Worm (Caenorhabditis elegans): ENCODE results near the gene F27E5.3.

- no peak for TF ChIP-seq pat-9 (tag; optimal IDR thresholded peaks at IDR 0.05)
- TF ChIP-seq ceh-9 (tag; optimal IDR thresholded peaks at IDR 0.05), result no peak
- TF ChIP-seq mec-3 (tag; optimal IDR thresholded peaks at IDR 0.05; ENCODE audit: borderline replicate concordance), result no peak
- TF ChIP-seq nfya-1 (tag; optimal IDR thresholded peaks at IDR 0.05), result no peak
- TF ChIP-seq K09A11.1 (tag; optimal IDR thresholded peaks at IDR 0.05; ENCODE audit: insufficient read depth), result no peak
- TF ChIP-seq elt-2 (tag; optimal IDR thresholded peaks at IDR 0.05), result no peak
- peak; percentile 22 for TF ChIP-seq ama-1 (optimal IDR thresholded peaks at IDR 0.05)
- TF ChIP-seq ets-4 (tag; optimal IDR thresholded peaks at IDR 0.05), result no peak
- no peak for TF ChIP-seq che-1 (tag; optimal IDR thresholded peaks at IDR 0.05)
- no peak for TF ChIP-seq unc-3 (GFP tag; conservative IDR thresholded peaks at IDR 0.05)
- no peak for TF ChIP-seq unc-3 (tag; optimal IDR thresholded peaks at IDR 0.05)
- TF ChIP-seq nhr-232 (tag; optimal IDR thresholded peaks at IDR 0.05), result no peak
Measured at ce11 chrII:10174338-10174737, 30.3 kb upstream of the F27E5.3 start, which contains the start of gene F33H1.4.
